Fruit fly (Drosophila melanogaster) whole organism, embryonic: ENCODE measurements around the gene CG34008.

ENCODE experiments used
- Awh ChIP-seq: fragments of 200-800 bp; sonication (Bioruptor generic); IDR thresholded peaks from 2 replicates; pipeline ENCODE4, ENCODE4 v1.3.6; 2022; ENCODE audit warnings: missing biosample characterization, missing genetic modification characterization
- Bteb2 ChIP-seq: fragments of 200-800 bp; sonication (Bioruptor generic); optimal IDR thresholded peaks from 2 replicates; lab custom pipeline; 2016; ENCODE audit warnings: missing biosample characterization, missing genetic modification characterization
- C15 ChIP-seq: fragments of 200-800 bp; sonication (Bioruptor generic); IDR thresholded peaks from 3 replicates; pipeline ENCODE4 v1.3.6; 2022; ENCODE audit warnings: missing biosample characterization, missing genetic modification characterization
- CG10366 ChIP-seq: fragments of 200-800 bp; sonication (Bioruptor generic); IDR thresholded peaks from 2 replicates; pipeline ENCODE4 v1.3.6; 2022; ENCODE audit warnings: missing biosample characterization, missing genetic modification characterization
- CG13624 ChIP-seq: fragments of 200-800 bp; sonication (Bioruptor generic); optimal IDR thresholded peaks from 2 replicates; lab custom pipeline; 2016; ENCODE audit warnings: missing biosample characterization, missing genetic modification characterization
- CG15696 ChIP-seq: fragments of 200-800 bp; sonication (Bioruptor generic); optimal IDR thresholded peaks from 2 replicates; lab custom pipeline; 2019; ENCODE audit warnings: missing biosample characterization, mild to moderate bottlenecking, missing genetic modification characterization, moderate library complexity
- CG16815 ChIP-seq: fragments of 200-800 bp; sonication (Bioruptor generic); optimal IDR thresholded peaks from 3 replicates; lab custom pipeline; 2017; ENCODE audit warnings: missing biosample characterization, mild to moderate bottlenecking, missing genetic modification characterization
- CG17912 ChIP-seq: fragments of 200-800 bp; sonication (Bioruptor generic); optimal IDR thresholded peaks from 2 replicates; lab custom pipeline; 2018; ENCODE audit warnings: missing biosample characterization, mild to moderate bottlenecking, missing genetic modification characterization
- CG18011 ChIP-seq: fragments of 200-800 bp; sonication (Bioruptor generic); optimal IDR thresholded peaks from 2 replicates; lab custom pipeline; 2017; ENCODE audit warnings: missing biosample characterization, missing genetic modification characterization, mild to moderate bottlenecking, moderate library complexity, missing genotype
- CG18476 ChIP-seq: fragments of 200-800 bp; sonication (Bioruptor generic); optimal IDR thresholded peaks from 2 replicates; lab custom pipeline; 2016; ENCODE audit warnings: missing biosample characterization, mild to moderate bottlenecking, missing genetic modification characterization
- CG2199 ChIP-seq: fragments of 200-800 bp; sonication (Bioruptor generic); IDR thresholded peaks from 3 replicates; pipeline ENCODE4 v1.3.6; 2022; ENCODE audit warnings: missing biosample characterization, missing genetic modification characterization
- CG31441 ChIP-seq: fragments of 200-800 bp; sonication (Bioruptor generic); IDR thresholded peaks from 2 replicates; pipeline ENCODE4 v1.3.6; 2022; ENCODE audit warnings: missing biosample characterization, missing genetic modification characterization
- CG34422 ChIP-seq: fragments of 200-800 bp; sonication (Bioruptor generic); IDR thresholded peaks from 3 replicates; pipeline ENCODE4 v1.3.6; 2022; ENCODE audit warnings: missing biosample characterization, missing genetic modification characterization
- CG3838 ChIP-seq: fragments of 200-800 bp; sonication (Bioruptor generic); optimal IDR thresholded peaks from 3 replicates; lab custom pipeline; 2016; ENCODE audit warnings: missing biosample characterization, missing genetic modification characterization
- CG3847 ChIP-seq: fragments of 200-800 bp; sonication (Bioruptor generic); IDR thresholded peaks from 2 replicates; pipeline ENCODE4 v1.3.6; 2022; ENCODE audit warnings: missing biosample characterization, missing genetic modification characterization
- CG3995 ChIP-seq: fragments of 200-800 bp; sonication (Bioruptor generic); optimal IDR thresholded peaks from 3 replicates; lab custom pipeline; 2016; ENCODE audit warnings: missing biosample characterization, missing genetic modification characterization
- CG4404 ChIP-seq: fragments of 200-800 bp; sonication (Bioruptor generic); IDR thresholded peaks from 2 replicates; pipeline ENCODE4 v1.3.6; 2022; ENCODE audit warnings: missing biosample characterization, missing genetic modification characterization
- CG5245 ChIP-seq: fragments of 200-800 bp; sonication (Bioruptor generic); optimal IDR thresholded peaks from 3 replicates; lab custom pipeline; 2016; ENCODE audit warnings: missing biosample characterization, missing genetic modification characterization
- CG6175 ChIP-seq: fragments of 200-800 bp; sonication (Bioruptor generic); IDR thresholded peaks from 3 replicates; pipeline ENCODE4 v1.3.6; 2022; ENCODE audit warnings: missing biosample characterization, missing genetic modification characterization
- CG7928 ChIP-seq: fragments of 200-800 bp; sonication (Bioruptor generic); optimal IDR thresholded peaks from 2 replicates; lab custom pipeline; 2017; ENCODE audit warnings: missing biosample characterization, mild to moderate bottlenecking, missing genetic modification characterization
- CG8944 ChIP-seq: fragments of 200-800 bp; sonication (Bioruptor generic); optimal IDR thresholded peaks from 3 replicates; lab custom pipeline; 2016; ENCODE audit warnings: missing biosample characterization, missing genetic modification characterization
- CG9817 ChIP-seq: fragments of 200-800 bp; sonication (Bioruptor generic); optimal IDR thresholded peaks from 2 replicates; lab custom pipeline; 2018; ENCODE audit warnings: missing biosample characterization, mild to moderate bottlenecking, missing genetic modification characterization, moderate library complexity
- Deaf1 ChIP-seq: fragments of 200-800 bp; optimal IDR thresholded peaks from 3 replicates; lab custom pipeline; 2019; ENCODE audit warnings: missing biosample characterization, mild to moderate bottlenecking, missing genetic modification characterization, moderate library complexity
- Dp ChIP-seq: fragments of 200-800 bp; sonication (Bioruptor generic); optimal IDR thresholded peaks from 2 replicates; lab custom pipeline; 2018; ENCODE audit warnings: missing biosample characterization, mild to moderate bottlenecking, missing genetic modification characterization, moderate library complexity
- E2f2 ChIP-seq: fragments of 200-800 bp; sonication (Bioruptor generic); IDR thresholded peaks from 2 replicates; pipeline ENCODE4 v1.3.6; 2022; ENCODE audit warnings: missing biosample characterization, missing genetic modification characterization
- Fer1 ChIP-seq: fragments of 200-800 bp; sonication (Bioruptor generic); optimal IDR thresholded peaks from 2 replicates; lab custom pipeline; 2017; ENCODE audit warnings: missing biosample characterization, mild to moderate bottlenecking, missing genetic modification characterization
- Hey ChIP-seq: fragments of 200-800 bp; sonication (Bioruptor generic); optimal IDR thresholded peaks from 3 replicates; lab custom pipeline; 2018; ENCODE audit warnings: missing biosample characterization, mild to moderate bottlenecking, missing genetic modification characterization
- HmgZ ChIP-seq: fragments of 200-800 bp; sonication (Bioruptor generic); optimal IDR thresholded peaks from 2 replicates; lab custom pipeline; 2018; ENCODE audit warnings: missing biosample characterization, mild to moderate bottlenecking, missing genetic modification characterization
- Hr39 ChIP-seq: fragments of >200 bp; optimal IDR thresholded peaks from 2 replicates; lab custom pipeline; 2017
- Pdp1 ChIP-seq, 2 experiments: fragments of 200-800 bp; sonication (Bioruptor generic); optimal IDR thresholded peaks; 3 replicates each; lab custom pipeline; 2016; ENCODE audit warnings: missing biosample characterization in 2 of 2, missing genetic modification characterization in 2 of 2, mild to moderate bottlenecking in 1 of 2, moderate library complexity in 1 of 2
- Side ChIP-seq: fragments of 200-800 bp; sonication (Bioruptor generic); optimal IDR thresholded peaks from 2 replicates; lab custom pipeline; 2016; ENCODE audit warnings: missing biosample characterization, missing genetic modification characterization
- Six4 ChIP-seq: fragments of 200-800 bp; sonication (Bioruptor generic); optimal IDR thresholded peaks from 2 replicates; lab custom pipeline; 2016; ENCODE audit warnings: missing biosample characterization, missing genetic modification characterization
- al ChIP-seq: fragments of 200-800 bp; sonication (Bioruptor generic); IDR thresholded peaks from 2 replicates; pipeline ENCODE4 v1.3.6; 2022; ENCODE audit warnings: missing biosample characterization, missing genetic modification characterization
- dm ChIP-seq: fragments of 200-800 bp; sonication (Bioruptor generic); optimal IDR thresholded peaks from 3 replicates; lab custom pipeline; 2016; ENCODE audit warnings: missing biosample characterization, missing genetic modification characterization
- dmrt99B ChIP-seq: fragments of 200-800 bp; sonication (Bioruptor generic); optimal IDR thresholded peaks from 2 replicates; lab custom pipeline; 2018; ENCODE audit warnings: missing biosample characterization, mild to moderate bottlenecking, missing genetic modification characterization, moderate library complexity
- ewg ChIP-seq: fragments of 200-800 bp; sonication (Bioruptor generic); optimal IDR thresholded peaks from 3 replicates; lab custom pipeline; 2017; ENCODE audit warnings: mild to moderate bottlenecking, missing biosample characterization, missing genetic modification reagents, missing genetic modification characterization
- ftz-f1 ChIP-seq: fragments of 200-800 bp; sonication (Bioruptor generic); optimal IDR thresholded peaks from 2 replicates; lab custom pipeline; 2016; ENCODE audit warnings: missing biosample characterization, missing genetic modification characterization
- gsb ChIP-seq: fragments of 200-800 bp; sonication (Bioruptor generic); IDR thresholded peaks from 2 replicates; pipeline ENCODE4 v1.3.6; 2022; ENCODE audit warnings: missing biosample characterization, missing genetic modification characterization
- kni ChIP-seq: fragments of 200-800 bp; sonication (Bioruptor generic); optimal IDR thresholded peaks from 3 replicates; lab custom pipeline; 2017; ENCODE audit warnings: mild to moderate bottlenecking, missing biosample characterization, missing genetic modification reagents, missing genetic modification characterization
- nom ChIP-seq: fragments of 200-800 bp; sonication (Bioruptor generic); optimal IDR thresholded peaks from 2 replicates; lab custom pipeline; 2017; ENCODE audit warnings: missing biosample characterization, missing genetic modification characterization, mild to moderate bottlenecking, moderate library complexity, missing genetic modification reagents
- pzg ChIP-seq: fragments of 200-800 bp; sonication (Bioruptor generic); optimal IDR thresholded peaks from 3 replicates; lab custom pipeline; 2018; ENCODE audit warnings: missing biosample characterization, mild to moderate bottlenecking, missing genetic modification characterization, moderate library complexity
- repo ChIP-seq: fragments of 200-800 bp; sonication (Bioruptor generic); optimal IDR thresholded peaks from 2 replicates; lab custom pipeline; 2016; ENCODE audit warnings: missing biosample characterization, missing genetic modification characterization
- schlank ChIP-seq: fragments of 200-800 bp; sonication (Bioruptor generic); optimal IDR thresholded peaks from 2 replicates; lab custom pipeline; 2018; ENCODE audit warnings: missing biosample characterization, mild to moderate bottlenecking, missing genetic modification characterization
- sima ChIP-seq: fragments of 200-800 bp; sonication (Bioruptor generic); optimal IDR thresholded peaks from 2 replicates; lab custom pipeline; 2016; ENCODE audit warnings: missing biosample characterization, missing genetic modification characterization
- ssp ChIP-seq: fragments of 200-800 bp; sonication (Bioruptor generic); IDR thresholded peaks from 2 replicates; pipeline ENCODE4 v1.3.6; 2022; ENCODE audit warnings: missing biosample characterization, missing genetic modification characterization
- stc ChIP-seq: fragments of 200-800 bp; sonication (Bioruptor generic); IDR thresholded peaks from 2 replicates; pipeline ENCODE4 v1.3.6; 2022; ENCODE audit warnings: missing biosample characterization, missing genetic modification characterization
- tap ChIP-seq: fragments of 200-800 bp; optimal IDR thresholded peaks from 3 replicates; lab custom pipeline; 2019; ENCODE audit warnings: missing biosample characterization, mild to moderate bottlenecking, missing genetic modification characterization, moderate library complexity
- tup ChIP-seq: fragments of 200-800 bp; sonication (Bioruptor generic); optimal IDR thresholded peaks from 2 replicates; lab custom pipeline; 2016; ENCODE audit warnings: missing biosample characterization, mild to moderate bottlenecking, missing genetic modification characterization, moderate library complexity
- vfl ChIP-seq: fragments of 200-800 bp; sonication (Bioruptor generic); optimal IDR thresholded peaks from 2 replicates; lab custom pipeline; 2016; ENCODE audit warnings: missing biosample characterization, missing genetic modification characterization
- zf30C ChIP-seq: fragments of 200-800 bp; sonication (Bioruptor generic); optimal IDR thresholded peaks from 3 replicates; lab custom pipeline; 2018; ENCODE audit warnings: missing biosample characterization, mild to moderate bottlenecking, missing genetic modification characterization
- zfh2 ChIP-seq: fragments of 200-800 bp; sonication (Bioruptor generic); optimal IDR thresholded peaks from 2 replicates; lab custom pipeline; 2016; ENCODE audit warnings: missing biosample characterization, missing genetic modification characterization

Gene CG34008

DNA sequence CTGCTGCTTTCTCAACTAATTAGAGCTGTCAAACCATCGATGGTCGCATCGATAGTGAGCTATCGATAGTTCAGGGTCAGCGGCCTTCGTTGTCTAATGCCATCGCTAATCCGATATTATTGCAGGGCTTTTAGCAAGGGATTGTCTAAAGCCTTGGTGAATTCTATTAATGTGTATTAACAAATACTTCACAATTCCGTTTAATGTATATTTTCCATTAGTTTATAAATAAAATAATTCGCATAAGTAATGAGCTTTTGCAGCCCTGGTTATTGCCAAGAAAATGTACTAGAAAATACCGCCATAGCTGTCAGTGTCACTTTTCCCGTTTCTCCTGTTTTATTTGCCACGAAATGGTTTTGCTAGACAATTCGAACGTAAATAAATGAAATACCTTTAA, 1.5 kb downstream of the CG34008 start, which contains the start of the genes EloB and Srp14 (continued):
- peak; percentile 96 for TF ChIP-seq CG7928
- peak; percentile 66 for TF ChIP-seq CG10366 (GFP tag; lab: Robert Waterston, UW)
- TF ChIP-seq sima, result peak; percentile 1
- peak; percentile 61; the same call in 1 of the 3 replicates for TF ChIP-seq C15 (GFP tag; lab: Robert Waterston, UW)
- peak; percentile 75 for TF ChIP-seq CG4404 (GFP tag; lab: Robert Waterston, UW)
- 0 out of 2 replicates have a peak, but pooled peaks have one; percentile 18 for TF ChIP-seq gsb
- TF ChIP-seq tup (GFP tag; lab: Kevin White, UChicago), result peak; percentile 60
- peak; percentile 17 for TF ChIP-seq nom (GFP tag; lab: Kevin White, UChicago)
- TF ChIP-seq CG18476 (GFP tag; lab: Kevin White, UChicago), result peak; percentile 62
- peak; percentile 92 for TF ChIP-seq pzg
- peak; percentile 61 for TF ChIP-seq Six4 (GFP tag; lab: Kevin White, UChicago)
- TF ChIP-seq repo (GFP tag; lab: Kevin White, UChicago), result peak; percentile 63
- TF ChIP-seq CG5245 (GFP tag; lab: Kevin White, UChicago), result peak; percentile 65
- TF ChIP-seq al (GFP tag; lab: Robert Waterston, UW), result peak; percentile 78
- TF ChIP-seq CG3847 (GFP tag; lab: Robert Waterston, UW), result peak; percentile 87
- peak; percentile 64 for TF ChIP-seq CG17912
- peak; percentile 54 for TF ChIP-seq kni (GFP tag; lab: Kevin White, UChicago)
- TF ChIP-seq vfl (GFP tag; lab: Kevin White, UChicago), result peak; percentile 90
- 0 out of 3 replicates have a peak, but pooled peaks have one; percentile 28 for TF ChIP-seq CG6175 (GFP tag; lab: Robert Waterston, UW)
- no peak for TF ChIP-seq zf30C
- TF ChIP-seq ewg (GFP tag; lab: Kevin White, UChicago), result no peak
- peak; percentile 84 for TF ChIP-seq CG13624 (GFP tag; lab: Kevin White, UChicago)
- peak; percentile 80; the same call in 1 of the 2 replicates for TF ChIP-seq CG31441
- peak; percentile 57 for TF ChIP-seq CG8944
- peak; percentile 90 for TF ChIP-seq HmgZ (tag; lab: Kevin White, UChicago)
- no peak for TF ChIP-seq Deaf1
- peak; percentile 46 for TF ChIP-seq CG16815 (GFP tag; lab: Kevin White, UChicago)
- peak; percentile 87 for TF ChIP-seq CG15696 (tag; lab: Kevin White, UChicago)
- peak; percentile 47 for TF ChIP-seq schlank
- TF ChIP-seq Side, result peak; percentile 53
- peak; percentile 86 for TF ChIP-seq CG34422 (GFP tag; lab: Robert Waterston, UW)
- TF ChIP-seq CG9817 (tag; lab: Kevin White, UChicago), result peak; percentile 86
- TF ChIP-seq Hr39 (lab: Kevin White, UChicago), result no peak
- TF ChIP-seq ftz-f1 (GFP tag; lab: Kevin White, UChicago), result peak; percentile 100
- peak; percentile 90 for TF ChIP-seq zfh2 (GFP tag; lab: Kevin White, UChicago)
- TF ChIP-seq CG2199 (GFP tag; lab: Robert Waterston, UW), result no peak; the same call in 2 of the 3 replicates
- TF ChIP-seq dm, result peak; percentile 62
- TF ChIP-seq E2f2 (GFP tag; lab: Robert Waterston, UW), result peak; percentile 70
- peak; percentile 43; the same call in 1 of the 2 replicates for TF ChIP-seq Awh (GFP tag; lab: Robert Waterston, UW)
- peak; percentile 82 for TF ChIP-seq Bteb2 (GFP tag; lab: Kevin White, UChicago)
- TF ChIP-seq dmrt99B (tag; lab: Kevin White, UChicago), result no peak
- TF ChIP-seq Hey (tag; lab: Kevin White, UChicago), result no peak
- peak; percentile 68 for TF ChIP-seq CG3838 (GFP tag; lab: Kevin White, UChicago)
- TF ChIP-seq Fer1 (GFP tag; lab: Kevin White, UChicago), result peak; percentile 78
- TF ChIP-seq ssp (GFP tag; lab: Robert Waterston, UW), result peak; percentile 54
- peak; percentile 66 for TF ChIP-seq CG18011 (GFP tag; lab: Kevin White, UChicago)
- peak; percentile 69 for TF ChIP-seq tap (tag; lab: Kevin White, UChicago)
- TF ChIP-seq CG3995, result peak; percentile 32
- TF ChIP-seq Dp, result peak; percentile 44
- peak; percentile 77 to 81 for TF ChIP-seq Pdp1 (GFP tag; optimal IDR thresholded peaks at IDR 0.05; lab: Kevin White, UChicago)
- TF ChIP-seq stc (GFP tag; lab: Robert Waterston, UW), result peak; percentile 60
